Worm (Caenorhabditis elegans) whole organism, L2 larva: Measurements from ENCODE around the gene lig-4.

Experiments
- C34F6.9 ChIP-seq: fragments of 150-350 bp; optimal IDR thresholded peaks from 2 replicates; lab custom pipeline; 2014; ENCODE audit warnings: missing biosample characterization, missing genetic modification characterization
- F13H6.1 ChIP-seq: sonication (generic microtip); optimal IDR thresholded peaks from 2 replicates; lab custom pipeline; 2016; ENCODE audit warnings: missing genetic modification characterization, missing compliant biosample characterization
- R02D3.7 ChIP-seq: fragments of 150-350 bp; optimal IDR thresholded peaks from 2 replicates; lab custom pipeline; 2014; ENCODE audit warnings: missing biosample characterization, missing genetic modification characterization
- Y55F3AM.14 ChIP-seq: fragments of 200-800 bp; sonication (Bioruptor generic); optimal IDR thresholded peaks from 2 replicates; lab custom pipeline; 2018; ENCODE audit warnings: mild to moderate bottlenecking, missing genetic modification characterization, missing compliant biosample characterization
- ZK546.5 ChIP-seq: sonication (generic microtip); optimal IDR thresholded peaks from 2 replicates; lab custom pipeline; 2017; ENCODE audit warnings: missing biosample characterization, missing genetic modification characterization
- alr-1 ChIP-seq: fragments of 150-350 bp; optimal IDR thresholded peaks from 2 replicates; lab custom pipeline; 2014; ENCODE audit warnings: missing biosample characterization, missing genetic modification characterization
- aly-2 ChIP-seq: fragments of 150-350 bp; optimal IDR thresholded peaks from 2 replicates; lab custom pipeline; 2014; ENCODE audit warnings: missing biosample characterization, missing genetic modification characterization
- ama-1 ChIP-seq: fragments of 150-350 bp; optimal IDR thresholded peaks from 2 replicates; lab custom pipeline; 2018; ENCODE audit warnings: inconsistent platforms
- blmp-1 ChIP-seq: sonication (generic microtip); optimal IDR thresholded peaks from 2 replicates; lab custom pipeline; 2017; ENCODE audit warnings: missing genetic modification characterization, mild to moderate bottlenecking, missing compliant biosample characterization, antibody characterized with exemption, moderate library complexity; ENCODE audit not compliant: insufficient read depth
- ceh-16 ChIP-seq: fragments of 150-350 bp; optimal IDR thresholded peaks from 2 replicates; lab custom pipeline; 2014; ENCODE audit warnings: missing biosample characterization, missing genetic modification characterization
- ceh-82 ChIP-seq: fragments of 150-350 bp; optimal IDR thresholded peaks from 2 replicates; lab custom pipeline; 2014; ENCODE audit warnings: missing biosample characterization, missing genetic modification characterization
- crh-2 ChIP-seq: sonication (generic microtip); optimal IDR thresholded peaks from 2 replicates; lab custom pipeline; 2017; ENCODE audit warnings: missing biosample characterization, missing genetic modification characterization
- dmd-4 ChIP-seq: sonication (generic microtip); optimal IDR thresholded peaks from 2 replicates; lab custom pipeline; 2017; ENCODE audit warnings: missing biosample characterization, missing genetic modification characterization
- egl-27 ChIP-seq: sonication (generic microtip); optimal IDR thresholded peaks from 3 replicates; lab custom pipeline; 2017; ENCODE audit warnings: missing biosample characterization, missing genetic modification reagents, missing genetic modification characterization
- elt-1 ChIP-seq: fragments of 150-350 bp; optimal IDR thresholded peaks from 2 replicates; lab custom pipeline; 2014; ENCODE audit warnings: missing biosample characterization, missing genetic modification characterization
- elt-3 ChIP-seq: sonication (generic microtip); optimal IDR thresholded peaks from 2 replicates; lab custom pipeline; 2017; ENCODE audit warnings: missing biosample characterization, missing genetic modification characterization
- fos-1 ChIP-seq: fragments of 150-350 bp; optimal IDR thresholded peaks from 2 replicates; lab custom pipeline; 2014; ENCODE audit warnings: missing biosample characterization, missing genetic modification characterization
- gmeb-1 ChIP-seq: fragments of 150-350 bp; optimal IDR thresholded peaks from 2 replicates; lab custom pipeline; 2014; ENCODE audit warnings: missing biosample characterization, missing genetic modification characterization
- lin-11 ChIP-seq: fragments of 150-350 bp; sonication (generic microtip); optimal IDR thresholded peaks from 2 replicates; lab custom pipeline; 2014; ENCODE audit warnings: missing biosample characterization, missing genetic modification characterization, inconsistent platforms, mixed read lengths
- lin-13 ChIP-seq: fragments of 150-350 bp; optimal IDR thresholded peaks from 2 replicates; lab custom pipeline; 2014; ENCODE audit warnings: missing biosample characterization, missing genetic modification reagents, missing genetic modification characterization
- lin-39 ChIP-seq: fragments of 150-350 bp; optimal IDR thresholded peaks from 2 replicates; lab custom pipeline; 2014; ENCODE audit warnings: missing biosample characterization, missing genetic modification reagents, missing genetic modification characterization
- lsy-2 ChIP-seq, 2 experiments: fragments of 150-350 bp in 1 of 2; sonication (generic microtip) in 1 of 2; optimal IDR thresholded peaks; 2 replicates each; lab custom pipeline; 2014 to 2017; ENCODE audit warnings: missing biosample characterization in 2 of 2, missing genetic modification characterization in 2 of 2
- mab-5 ChIP-seq: fragments of 150-350 bp; optimal IDR thresholded peaks from 2 replicates; lab custom pipeline; 2014; ENCODE audit warnings: missing biosample characterization, missing genetic modification characterization
- mbf-1 ChIP-seq: sonication (generic microtip); optimal IDR thresholded peaks from 2 replicates; lab custom pipeline; 2017; ENCODE audit warnings: missing biosample characterization, missing genetic modification characterization
- mdl-1 ChIP-seq, 2 experiments: fragments of 150-350 bp in 1 of 2; sonication (generic microtip) in 1 of 2; optimal IDR thresholded peaks; 2 replicates each; lab custom pipeline; 2017; ENCODE audit warnings: missing biosample characterization in 2 of 2, missing genetic modification characterization in 2 of 2
- nhr-10 ChIP-seq: sonication (generic microtip); optimal IDR thresholded peaks from 2 replicates; lab custom pipeline; 2017; ENCODE audit warnings: missing biosample characterization, missing genetic modification characterization
- nhr-11 ChIP-seq: fragments of 150-350 bp; optimal IDR thresholded peaks from 2 replicates; lab custom pipeline; 2014; ENCODE audit warnings: missing biosample characterization, missing genetic modification characterization
- nhr-12 ChIP-seq: fragments of 150-350 bp; optimal IDR thresholded peaks from 2 replicates; lab custom pipeline; 2014; ENCODE audit warnings: missing biosample characterization, missing genetic modification characterization
- nhr-129 ChIP-seq: fragments of 150-350 bp; optimal IDR thresholded peaks from 2 replicates; lab custom pipeline; 2014; ENCODE audit warnings: missing biosample characterization, missing genetic modification characterization
- nhr-21 ChIP-seq: fragments of 150-350 bp; optimal IDR thresholded peaks from 2 replicates; lab custom pipeline; 2014; ENCODE audit warnings: missing biosample characterization, missing genetic modification characterization
- nhr-23 ChIP-seq: fragments of 150-350 bp; optimal IDR thresholded peaks from 2 replicates; lab custom pipeline; 2014; ENCODE audit warnings: missing biosample characterization, missing genetic modification reagents, missing genetic modification characterization
- nhr-237 ChIP-seq: fragments of 150-350 bp; optimal IDR thresholded peaks from 2 replicates; lab custom pipeline; 2014; ENCODE audit warnings: missing biosample characterization, missing genetic modification characterization
- nhr-25 ChIP-seq: fragments of 150-350 bp; sonication (generic microtip); optimal IDR thresholded peaks from 3 replicates; lab custom pipeline; 2014; ENCODE audit warnings: missing biosample characterization, missing genetic modification characterization
- nhr-6 ChIP-seq: fragments of 150-350 bp; optimal IDR thresholded peaks from 2 replicates; lab custom pipeline; 2014; ENCODE audit warnings: missing biosample characterization, missing genetic modification characterization
- nhr-77 ChIP-seq: fragments of 150-350 bp; optimal IDR thresholded peaks from 2 replicates; lab custom pipeline; 2014; ENCODE audit warnings: missing biosample characterization, missing genetic modification characterization
- peb-1 ChIP-seq: fragments of 150-350 bp; optimal IDR thresholded peaks from 2 replicates; lab custom pipeline; 2014; ENCODE audit warnings: missing biosample characterization, missing genetic modification characterization
- sem-4 ChIP-seq: fragments of 150-350 bp; optimal IDR thresholded peaks from 2 replicates; lab custom pipeline; 2014; ENCODE audit warnings: missing biosample characterization, missing genetic modification reagents, missing genetic modification characterization
- skn-1 ChIP-seq: sonication (generic microtip); optimal IDR thresholded peaks from 2 replicates; lab custom pipeline; 2017; ENCODE audit warnings: missing biosample characterization, missing genetic modification characterization
- sma-3 ChIP-seq: sonication (generic microtip); optimal IDR thresholded peaks from 2 replicates; lab custom pipeline; 2016; ENCODE audit warnings: missing genetic modification reagents, missing genetic modification characterization, missing compliant biosample characterization
- sma-9 ChIP-seq, 2 experiments: fragments of 150-350 bp in 1 of 2; sonication (generic microtip) in 1 of 2; optimal IDR thresholded peaks; 2 replicates each; lab custom pipeline; 2014 to 2016; ENCODE audit warnings: missing genetic modification characterization in 2 of 2, mild to moderate bottlenecking in 1 of 2, missing biosample characterization in 1 of 2, missing compliant biosample characterization in 1 of 2, missing genetic modification reagents in 1 of 2, moderate library complexity in 1 of 2
- snpc-4 ChIP-seq: fragments of 150-350 bp; optimal IDR thresholded peaks from 2 replicates; lab custom pipeline; 2014; ENCODE audit warnings: missing biosample characterization, missing genetic modification characterization
- unc-39 ChIP-seq: fragments of 150-350 bp; optimal IDR thresholded peaks from 2 replicates; lab custom pipeline; 2014; ENCODE audit warnings: missing biosample characterization, missing genetic modification characterization
- unc-55 ChIP-seq: fragments of 150-350 bp; sonication (generic microtip); optimal IDR thresholded peaks from 3 replicates; lab custom pipeline; 2014; ENCODE audit warnings: missing biosample characterization, missing genetic modification reagents, missing genetic modification characterization
- unc-62 ChIP-seq: fragments of 150-350 bp; optimal IDR thresholded peaks from 2 replicates; lab custom pipeline; 2014; ENCODE audit warnings: missing biosample characterization, missing genetic modification reagents, missing genetic modification characterization
- zag-1 ChIP-seq: fragments of 150-350 bp; optimal IDR thresholded peaks from 2 replicates; lab custom pipeline; 2014; ENCODE audit warnings: missing biosample characterization, missing genetic modification characterization
- ztf-1 ChIP-seq: fragments of 200-800 bp; sonication (Bioruptor generic); conservative IDR thresholded peaks from 2 replicates; pipeline ENCODE4 v1.3.6; 2022; ENCODE audit warnings: missing genetic modification characterization, missing compliant biosample characterization
- ztf-11 ChIP-seq: sonication (generic microtip); optimal IDR thresholded peaks from 2 replicates; lab custom pipeline; 2017; ENCODE audit warnings: missing biosample characterization, missing genetic modification characterization
- ztf-4 ChIP-seq: fragments of 150-350 bp; optimal IDR thresholded peaks from 2 replicates; lab custom pipeline; 2014; ENCODE audit warnings: missing biosample characterization, missing genetic modification characterization

The lig-4 gene

ce11 chrIII:7499421-7499902 is 21.8 kb upstream of the lig-4 start, which contains the start of the genes C07H6.9 and sap-140:
TSS of gene C07H6.9 (minus strand) at chrIII:7499471.
TSS of gene sap-140 (plus strand) at chrIII:7499738.
- TF ChIP-seq aly-2 (tag; lab: Kevin White, UChicago) (no peak), blmp-1 (tag; lab: Kevin White, UChicago) (no peak), mbf-1 (no peak), nhr-11 (tag; lab: Kevin White, UChicago) (no peak), nhr-129 (tag; lab: Kevin White, UChicago) (peak; percentile 53), skn-1 (tag; lab: Kevin White, UChicago) (no peak), elt-3 (tag; lab: Kevin White, UChicago) (no peak), egl-27 (tag; lab: Kevin White, UChicago) (no peak), sma-9 (GFP tag; optimal IDR thresholded peaks at IDR 0.05; lab: Kevin White, UChicago) (peak; percentile 82), sma-9 (tag; optimal IDR thresholded peaks at IDR 0.05; lab: Kevin White, UChicago) (no peak), nhr-25 (peak; percentile 74), nhr-10 (tag; lab: Kevin White, UChicago) (peak; percentile 42), unc-62 (no peak), ztf-11 (no peak), nhr-77 (no peak), ztf-1 (no peak), ZK546.5 (tag; lab: Kevin White, UChicago) (no peak), nhr-237 (tag; lab: Kevin White, UChicago) (no peak), ceh-82 (tag; lab: Kevin White, UChicago) (no peak), ama-1 (lab: Kevin White, UChicago) (peak; percentile 50), nhr-6 (tag; lab: Kevin White, UChicago) (peak; percentile 5), elt-1 (tag; lab: Kevin White, UChicago) (no peak), zag-1 (tag; lab: Kevin White, UChicago) (no peak), crh-2 (tag; lab: Kevin White, UChicago) (peak; percentile 87), nhr-21 (tag; lab: Kevin White, UChicago) (peak; percentile 63), nhr-23 (tag; lab: Kevin White, UChicago) (no peak), R02D3.7 (peak; percentile 8), lin-39 (tag; lab: Kevin White, UChicago) (no peak), C34F6.9 (tag; lab: Kevin White, UChicago) (peak; percentile 93), lin-13 (peak; percentile 90), sma-3 (GFP tag; lab: Kevin White, UChicago) (peak; percentile 73), alr-1 (tag; lab: Kevin White, UChicago) (no peak), nhr-12 (tag; lab: Kevin White, UChicago) (no peak), dmd-4 (no peak), F13H6.1 (tag; lab: Kevin White, UChicago) (peak; percentile 77), Y55F3AM.14 (no peak), unc-39 (tag; lab: Kevin White, UChicago) (no peak), gmeb-1 (tag; lab: Kevin White, UChicago) (peak; percentile 92), unc-55 (GFP tag; lab: Kevin White, UChicago) (peak; percentile 83), sem-4 (tag; lab: Kevin White, UChicago) (peak; percentile 19), mdl-1 (tag; optimal IDR thresholded peaks at IDR 0.05; lab: Kevin White, UChicago) (peak in 1 of 2 experiments; percentile 4), ztf-4 (peak; percentile 37), mab-5 (tag; lab: Kevin White, UChicago) (peak; percentile 32), lin-11 (tag; lab: Kevin White, UChicago) (peak; percentile 58), ceh-16 (tag; lab: Kevin White, UChicago) (no peak), snpc-4 (peak; percentile 54), lsy-2 (tag; optimal IDR thresholded peaks at IDR 0.05; lab: Kevin White, UChicago) (peak; percentile 84 to 91), peb-1 (no peak), fos-1 (tag; lab: Kevin White, UChicago) (peak; percentile 53)
- TF ChIP-seq, all 48 proteins: peak for 23
